Worm (Caenorhabditis elegans): ENCODE data around the gene F42G8.8.

DNA sequence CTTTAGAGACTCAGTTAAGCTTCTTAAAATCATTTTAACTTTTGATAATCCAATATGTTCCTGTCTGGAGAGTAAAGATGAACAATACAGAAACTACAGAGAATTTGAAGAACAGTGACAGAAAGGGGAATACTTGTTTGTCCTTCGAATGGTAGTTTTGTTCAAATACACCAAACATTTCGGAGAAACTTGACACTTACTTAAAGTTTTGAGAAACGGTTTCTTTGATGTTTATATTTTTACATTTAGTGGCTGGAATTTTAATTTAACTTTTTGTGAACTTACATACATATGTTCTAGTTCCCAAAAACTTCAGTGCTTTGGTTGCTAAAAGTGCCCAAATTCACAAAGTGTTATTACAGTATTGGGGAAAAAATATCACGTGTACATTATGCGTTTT is 38.3 kb downstream of the F42G8.8 start, which contains the start of gene B0218.5:
- TF ChIP-seq nhr-237 (tag; optimal IDR thresholded peaks at IDR 0.05): no peak
- no peak for TF ChIP-seq unc-39 (tag; optimal IDR thresholded peaks at IDR 0.05)
- no peak for TF ChIP-seq ZK546.5 (tag; optimal IDR thresholded peaks at IDR 0.05)
- TF ChIP-seq nhr-77 (tag; optimal IDR thresholded peaks at IDR 0.05): no peak
- TF ChIP-seq jun-1 (tag; optimal IDR thresholded peaks at IDR 0.05): no peak
- no peak for TF ChIP-seq lin-15B (tag; optimal IDR thresholded peaks at IDR 0.05)
- TF ChIP-seq lin-39 (tag; optimal IDR thresholded peaks at IDR 0.05): no peak
- no peak for TF ChIP-seq aly-2 (tag; optimal IDR thresholded peaks at IDR 0.05)
- TF ChIP-seq skn-1 (tag; optimal IDR thresholded peaks at IDR 0.05): no peak
- no peak for TF ChIP-seq ama-1 (optimal IDR thresholded peaks at IDR 0.05)
- TF ChIP-seq zag-1 (tag; optimal IDR thresholded peaks at IDR 0.05): no peak
- TF ChIP-seq unc-62 (GFP tag; optimal IDR thresholded peaks at IDR 0.05): no peak
- no peak for TF ChIP-seq nhr-76 (tag; optimal IDR thresholded peaks at IDR 0.05)

All from whole organism, L3 larva.